Worm (Caenorhabditis elegans): ENCODE data around the gene max-2.

ce11 chrII:13003244-13003643, 22.4 kb downstream of the max-2 start:
- TF ChIP-seq W03F9.2 (tag; optimal IDR thresholded peaks at IDR 0.05), result no peak
- TF ChIP-seq dao-5 (tag; optimal IDR thresholded peaks at IDR 0.05), result no peak
